Worm (Caenorhabditis elegans) whole organism, late embryonic: ENCODE measurements around the gene alh-6.

Source experiments
- C08G9.2 ChIP-seq: sonication (generic microtip); optimal IDR thresholded peaks from 2 replicates; lab custom pipeline; 2016; ENCODE audit warnings: mild to moderate bottlenecking, missing genetic modification characterization, moderate library complexity, missing compliant biosample characterization
- F13H6.1 ChIP-seq: sonication (generic microtip); optimal IDR thresholded peaks from 2 replicates; lab custom pipeline; 2016; ENCODE audit warnings: missing genetic modification characterization, missing compliant biosample characterization
- ahr-1 ChIP-seq: sonication (generic microtip); optimal IDR thresholded peaks from 2 replicates; lab custom pipeline; 2016; ENCODE audit warnings: missing genetic modification characterization, missing compliant biosample characterization
- ceh-18 ChIP-seq: sonication (generic microtip); optimal IDR thresholded peaks from 2 replicates; lab custom pipeline; 2016; ENCODE audit warnings: missing genetic modification characterization, missing compliant biosample characterization
- ceh-24 ChIP-seq: sonication (generic microtip); optimal IDR thresholded peaks from 2 replicates; lab custom pipeline; 2016; ENCODE audit warnings: mild to moderate bottlenecking, missing genetic modification characterization, missing compliant biosample characterization
- ceh-45 ChIP-seq: fragments of 200-800 bp; sonication (Bioruptor generic); IDR thresholded peaks from 2 replicates; pipeline ENCODE4 v1.3.6; 2022; ENCODE audit warnings: missing genetic modification reagents, missing genetic modification characterization, missing compliant biosample characterization
- ceh-48 ChIP-seq: sonication (generic microtip); optimal IDR thresholded peaks from 2 replicates; lab custom pipeline; 2016; ENCODE audit warnings: missing genetic modification characterization, inconsistent platforms, missing compliant biosample characterization
- ceh-6 ChIP-seq: fragments of 200-800 bp; sonication (Bioruptor generic); optimal IDR thresholded peaks from 2 replicates; lab custom pipeline; 2018; ENCODE audit warnings: mild to moderate bottlenecking, missing genetic modification characterization, missing compliant biosample characterization
- dmd-4 ChIP-seq: sonication (generic microtip); optimal IDR thresholded peaks from 2 replicates; lab custom pipeline; 2016; ENCODE audit warnings: borderline replicate concordance, missing genetic modification characterization, missing compliant biosample characterization
- elt-2 ChIP-seq: sonication (generic microtip); optimal IDR thresholded peaks from 2 replicates; lab custom pipeline; 2016; ENCODE audit warnings: missing genetic modification reagents, missing genetic modification characterization, missing compliant biosample characterization
- elt-4 ChIP-seq: sonication (generic microtip); optimal IDR thresholded peaks from 2 replicates; lab custom pipeline; 2016; ENCODE audit warnings: missing genetic modification characterization, missing compliant biosample characterization
- hlh-13 ChIP-seq: fragments of 200-800 bp; sonication (Bioruptor generic); optimal IDR thresholded peaks from 2 replicates; lab custom pipeline; 2018; ENCODE audit warnings: mild to moderate bottlenecking, missing genetic modification characterization, missing compliant biosample characterization
- hlh-8 ChIP-seq: sonication (generic microtip); optimal IDR thresholded peaks from 2 replicates; lab custom pipeline; 2016; ENCODE audit warnings: missing genotype, missing genetic modification characterization, missing compliant biosample characterization
- lim-6 ChIP-seq: sonication (generic microtip); optimal IDR thresholded peaks from 2 replicates; lab custom pipeline; 2016; ENCODE audit warnings: missing genetic modification characterization, missing compliant biosample characterization
- lin-11 ChIP-seq: fragments of 200-800 bp; sonication (Bioruptor generic); optimal IDR thresholded peaks from 2 replicates; lab custom pipeline; 2018; ENCODE audit warnings: mild to moderate bottlenecking, missing genetic modification characterization, missing compliant biosample characterization
- odd-2 ChIP-seq: sonication (generic microtip); optimal IDR thresholded peaks from 2 replicates; lab custom pipeline; 2017; ENCODE audit warnings: antibody characterized with exemption, mild to moderate bottlenecking, missing genetic modification characterization, missing compliant biosample characterization
- pag-3 ChIP-seq: sonication (generic microtip); optimal IDR thresholded peaks from 2 replicates; lab custom pipeline; 2016; ENCODE audit warnings: missing compliant biosample characterization, missing genetic modification characterization, borderline replicate concordance
- pha-4 ChIP-seq: fragments of 150-350 bp; optimal IDR thresholded peaks from 2 replicates; lab custom pipeline; 2018; ENCODE audit warnings: missing biosample characterization, missing genetic modification reagents, missing genetic modification characterization
- pros-1 ChIP-seq: fragments of 150-350 bp; optimal IDR thresholded peaks from 2 replicates; lab custom pipeline; 2014; ENCODE audit warnings: missing biosample characterization, missing genetic modification reagents, missing genetic modification characterization
- rnt-1 ChIP-seq: sonication (generic microtip); optimal IDR thresholded peaks from 2 replicates; lab custom pipeline; 2016; ENCODE audit warnings: missing genetic modification characterization, missing compliant biosample characterization
- sdc-2 ChIP-seq: sonication (generic microtip); optimal IDR thresholded peaks from 2 replicates; lab custom pipeline; 2016; ENCODE audit warnings: missing genotype, missing genetic modification characterization, missing compliant biosample characterization
- tbx-2 ChIP-seq: sonication (generic microtip); optimal IDR thresholded peaks from 2 replicates; lab custom pipeline; 2016; ENCODE audit warnings: missing genetic modification characterization, missing compliant biosample characterization
- unc-3 ChIP-seq, 2 experiments: fragments of 200-800 bp in 1 of 2; sonication (Bioruptor generic) in 1 of 2; sonication (generic microtip) in 1 of 2; conservative IDR thresholded peaks in 1 of 2; optimal IDR thresholded peaks in 1 of 2; 2 replicates each; pipeline versions ENCODE4 v1.3.6 to Lab custom; 2016 to 2022; ENCODE audit warnings: missing compliant biosample characterization in 2 of 2, missing genetic modification characterization in 2 of 2, missing genetic modification reagents in 1 of 2
- unc-42 ChIP-seq: sonication (generic microtip); optimal IDR thresholded peaks from 2 replicates; lab custom pipeline; 2016; ENCODE audit warnings: missing genotype, missing genetic modification characterization, missing compliant biosample characterization
- ztf-16 ChIP-seq: sonication (generic microtip); optimal IDR thresholded peaks from 2 replicates; lab custom pipeline; 2017; ENCODE audit warnings: missing genetic modification characterization, missing compliant biosample characterization

alh-6 gene

DNA sequence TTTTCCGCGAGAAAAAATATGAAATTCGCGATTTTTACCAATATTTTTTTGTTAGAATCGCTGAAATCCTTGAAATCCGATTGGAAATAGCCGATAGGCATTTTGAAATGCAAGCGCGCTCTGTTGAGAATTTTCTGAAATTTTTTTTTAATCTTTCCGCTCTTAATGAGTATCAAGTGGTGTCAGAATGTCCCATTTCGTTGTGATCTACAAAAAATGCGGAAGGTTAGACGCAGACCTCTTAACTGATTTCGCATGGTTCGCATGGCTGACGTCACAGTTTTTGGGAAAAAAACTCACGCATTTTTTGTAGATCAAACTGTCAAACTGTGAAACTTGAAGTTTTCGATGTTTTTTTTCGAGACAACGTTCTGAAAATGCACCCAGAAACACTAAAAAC, 38.1 kb downstream of the alh-6 start, which contains the start of gene srw-66:
TSS of gene srw-66 (minus strand) at position 101 of the 400 bp plus-strand sequence.
- TF ChIP-seq pros-1 (tag; lab: Kevin White, UChicago) = no peak
- no peak for TF ChIP-seq ceh-6
- TF ChIP-seq ceh-48 (tag; lab: Kevin White, UChicago) = no peak
- no peak for TF ChIP-seq ceh-24 (tag; lab: Kevin White, UChicago)
- TF ChIP-seq, all 69 proteins: peak for 0

DNA sequence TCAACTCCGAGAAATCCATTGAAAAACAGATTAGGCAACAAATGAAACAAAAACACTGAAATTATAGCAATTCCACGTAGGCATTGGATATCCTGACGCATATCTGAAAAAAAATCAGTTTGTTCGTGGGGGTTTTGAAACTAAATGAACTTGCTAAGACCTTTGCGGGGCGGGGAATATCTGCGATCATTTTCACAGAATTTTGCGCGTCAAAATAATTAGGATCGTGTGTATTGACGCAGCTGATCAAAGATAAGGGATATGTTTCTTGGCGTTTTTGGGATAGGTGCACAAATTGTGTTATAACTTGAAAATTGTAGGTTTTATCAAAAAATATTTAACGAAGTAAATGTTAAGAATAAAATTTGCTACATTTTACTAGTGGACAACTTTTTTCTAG, 43.1 kb downstream of the alh-6 start, which contains the start of gene oac-30:
TSS of gene oac-30 (minus strand) at position 101 of the 400 bp plus-strand sequence.
- no peak for TF ChIP-seq C08G9.2 (tag; lab: Kevin White, UChicago)

DNA sequence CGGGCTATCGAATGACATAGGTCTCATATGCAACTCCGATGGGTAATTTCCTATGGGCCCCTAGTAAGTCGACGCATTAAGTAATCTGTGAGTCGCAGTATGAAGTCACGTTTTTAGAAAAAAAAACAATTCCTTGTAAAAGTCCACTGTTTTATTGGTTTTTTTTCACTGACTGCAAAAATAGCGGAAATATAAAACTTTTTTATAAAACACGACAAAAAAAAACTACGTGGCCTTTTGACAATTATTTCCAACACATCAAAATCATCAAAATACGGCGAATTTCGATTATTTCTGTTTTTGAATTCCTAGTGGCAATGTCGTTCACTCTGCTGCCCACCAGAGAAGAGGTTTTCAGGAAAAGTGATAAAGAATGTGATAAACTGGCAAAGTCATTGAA, 51.3 kb downstream of the alh-6 start, which contains the start of gene clpr-2:
TSS of gene clpr-2 (plus strand) at position 301 of the 400 bp plus-strand sequence.
- TF ChIP-seq rnt-1 = no peak
- no peak for TF ChIP-seq unc-3 (GFP tag; conservative IDR thresholded peaks at IDR 0.05; lab: Robert Waterston, UW)
- TF ChIP-seq unc-3 (tag; optimal IDR thresholded peaks at IDR 0.05; lab: Kevin White, UChicago) = no peak
- no peak for TF ChIP-seq pag-3
- TF ChIP-seq dmd-4 (tag; lab: Kevin White, UChicago) = no peak
- no peak for TF ChIP-seq pha-4 (tag; lab: Kevin White, UChicago)
- TF ChIP-seq unc-42 = no peak
- no peak for TF ChIP-seq ceh-18 (tag; lab: Kevin White, UChicago)
- no peak for TF ChIP-seq ahr-1 (tag; lab: Kevin White, UChicago)
- no peak for TF ChIP-seq sdc-2
- no peak for TF ChIP-seq ztf-16 (tag; lab: Kevin White, UChicago)
- TF ChIP-seq F13H6.1 (tag; lab: Kevin White, UChicago) = no peak
- no peak for TF ChIP-seq elt-4 (tag; lab: Kevin White, UChicago)
- TF ChIP-seq elt-2 (tag; lab: Kevin White, UChicago) = no peak
- TF ChIP-seq ceh-45 (GFP tag; lab: Robert Waterston, UW) = no peak
- TF ChIP-seq lim-6 (tag; lab: Kevin White, UChicago) = no peak
- no peak for TF ChIP-seq hlh-13 (GFP tag; lab: Kevin White, UChicago)
- no peak for TF ChIP-seq odd-2 (tag; lab: Kevin White, UChicago)
- TF ChIP-seq lin-11 (tag; lab: Kevin White, UChicago) = no peak

DNA sequence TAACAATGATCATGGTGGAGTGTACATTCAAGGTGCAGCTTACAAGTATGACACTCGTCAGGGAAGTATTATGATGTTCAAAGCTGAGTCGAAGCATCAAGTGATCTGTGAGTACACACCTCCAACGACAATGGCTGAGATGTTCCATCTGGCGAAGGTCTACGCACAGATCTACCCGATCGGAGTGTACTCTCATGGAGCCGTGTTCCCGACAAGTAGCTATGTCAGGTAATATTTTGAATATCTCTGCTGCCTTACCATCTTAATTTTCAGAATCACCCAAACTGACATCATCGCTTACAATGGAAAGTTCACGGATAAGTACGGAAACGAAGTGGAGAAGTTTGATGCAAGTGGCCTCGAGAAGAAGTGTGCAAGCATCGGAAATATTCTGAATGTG, 53.2 kb downstream of the alh-6 start:
- TF ChIP-seq sdc-2 = no peak
- no peak for TF ChIP-seq tbx-2 (tag; lab: Kevin White, UChicago)
- no peak for TF ChIP-seq hlh-8
- no peak for TF ChIP-seq unc-42
- TF ChIP-seq odd-2 (tag; lab: Kevin White, UChicago) = no peak
